Fruit fly (Drosophila melanogaster) whole organism, embryonic: ENCODE results near the gene Pak.

ENCODE experiments used
- Bgb ChIP-seq: fragments of 200-800 bp; sonication (Bioruptor generic); IDR thresholded peaks from 2 replicates; pipeline ENCODE4 v1.3.6; 2022; ENCODE audit warnings: missing biosample characterization, missing genetic modification characterization; ENCODE audit not compliant: partially characterized antibody
- CG1024 ChIP-seq: fragments of 200-800 bp; sonication (Bioruptor generic); IDR thresholded peaks from 2 replicates; pipeline ENCODE4 v1.3.6; 2022; ENCODE audit warnings: missing biosample characterization, missing genetic modification characterization
- CG10267 ChIP-seq: fragments of 200-800 bp; sonication (Bioruptor generic); optimal IDR thresholded peaks from 2 replicates; lab custom pipeline; 2018; ENCODE audit warnings: missing biosample characterization, mild to moderate bottlenecking, missing genetic modification characterization, moderate library complexity
- CG15011 ChIP-seq: fragments of 200-800 bp; sonication (Bioruptor generic); optimal IDR thresholded peaks from 3 replicates; lab custom pipeline; 2018; ENCODE audit warnings: missing biosample characterization, mild to moderate bottlenecking, missing genetic modification characterization
- CG1529 ChIP-seq: fragments of 200-800 bp; sonication (Bioruptor generic); optimal IDR thresholded peaks from 3 replicates; lab custom pipeline; 2018; ENCODE audit warnings: missing biosample characterization, missing genetic modification characterization
- CG1792 ChIP-seq: fragments of 200-800 bp; sonication (Bioruptor generic); optimal IDR thresholded peaks from 2 replicates; lab custom pipeline; 2016; ENCODE audit warnings: missing biosample characterization, missing genetic modification characterization
- CG1832 ChIP-seq: fragments of 200-800 bp; sonication (Bioruptor generic); optimal IDR thresholded peaks from 2 replicates; lab custom pipeline; 2017; ENCODE audit warnings: missing biosample characterization, mild to moderate bottlenecking, missing genetic modification characterization, inconsistent platforms
- CG18476 ChIP-seq: fragments of 200-800 bp; sonication (Bioruptor generic); optimal IDR thresholded peaks from 2 replicates; lab custom pipeline; 2016; ENCODE audit warnings: missing biosample characterization, mild to moderate bottlenecking, missing genetic modification characterization
- CG2199 ChIP-seq: fragments of 200-800 bp; sonication (Bioruptor generic); IDR thresholded peaks from 3 replicates; pipeline ENCODE4 v1.3.6; 2022; ENCODE audit warnings: missing biosample characterization, missing genetic modification characterization
- CG3281 ChIP-seq: fragments of 200-800 bp; sonication (Bioruptor generic); optimal IDR thresholded peaks from 3 replicates; lab custom pipeline; 2017; ENCODE audit warnings: missing biosample characterization, mild to moderate bottlenecking, missing genetic modification characterization
- CG4282 ChIP-seq: fragments of 200-800 bp; sonication (Bioruptor generic); optimal IDR thresholded peaks from 2 replicates; lab custom pipeline; 2016; ENCODE audit warnings: missing biosample characterization, missing genetic modification characterization
- CG6272 ChIP-seq: fragments of 200-800 bp; sonication (Bioruptor generic); IDR thresholded peaks from 2 replicates; pipeline ENCODE4 v1.3.6; 2022; ENCODE audit warnings: missing biosample characterization, missing genetic modification characterization
- CG6813 ChIP-seq: fragments of 200-800 bp; sonication (Bioruptor generic); optimal IDR thresholded peaks from 2 replicates; lab custom pipeline; 2017; ENCODE audit warnings: missing biosample characterization, missing genetic modification characterization, mild to moderate bottlenecking, moderate library complexity, missing genetic modification reagents
- CG7928 ChIP-seq: fragments of 200-800 bp; sonication (Bioruptor generic); optimal IDR thresholded peaks from 2 replicates; lab custom pipeline; 2017; ENCODE audit warnings: missing biosample characterization, mild to moderate bottlenecking, missing genetic modification characterization
- CG7987 ChIP-seq: fragments of 200-800 bp; sonication (Bioruptor generic); optimal IDR thresholded peaks from 2 replicates; lab custom pipeline; 2018; ENCODE audit warnings: missing biosample characterization, mild to moderate bottlenecking, missing genetic modification characterization, moderate library complexity
- CG8290 ChIP-seq, 3 experiments: fragments of 200-800 bp; sonication (Bioruptor generic); optimal IDR thresholded peaks; 2 replicates each; lab custom pipeline; 2016 to 2019; ENCODE audit warnings: missing biosample characterization in 3 of 3, missing genetic modification characterization in 3 of 3, mild to moderate bottlenecking in 2 of 3, moderate library complexity in 1 of 3
- CG8359 ChIP-seq: fragments of 200-800 bp; sonication (Bioruptor generic); optimal IDR thresholded peaks from 2 replicates; lab custom pipeline; 2017; ENCODE audit warnings: missing biosample characterization, mild to moderate bottlenecking, missing genetic modification characterization, borderline replicate concordance
- CG8478 ChIP-seq: fragments of >200 bp; optimal IDR thresholded peaks from 2 replicates; lab custom pipeline; 2018
- CG9876 ChIP-seq: fragments of 200-800 bp; sonication (Bioruptor generic); optimal IDR thresholded peaks from 2 replicates; lab custom pipeline; 2016; ENCODE audit warnings: missing biosample characterization, missing genetic modification characterization
- Camta ChIP-seq: fragments of 200-800 bp; sonication (Bioruptor generic); optimal IDR thresholded peaks from 2 replicates; lab custom pipeline; 2016; ENCODE audit warnings: missing biosample characterization, missing genetic modification characterization
- D ChIP-seq, 2 experiments: fragments of 200-800 bp in 1 of 2; fragments of >200 bp in 1 of 2; sonication (Bioruptor generic) in 1 of 2; optimal IDR thresholded peaks; 2 replicates in 1 of 2; 3 replicates in 1 of 2; lab custom pipeline; 2017; ENCODE audit warnings: mild to moderate bottlenecking in 1 of 2, missing biosample characterization in 1 of 2, missing genetic modification characterization in 1 of 2, missing genetic modification reagents in 1 of 2
- Dad ChIP-seq: fragments of 200-800 bp; sonication (Bioruptor generic); optimal IDR thresholded peaks from 3 replicates; lab custom pipeline; 2016; ENCODE audit warnings: missing biosample characterization, missing genetic modification characterization
- Drgx ChIP-seq: fragments of 200-800 bp; sonication (Bioruptor generic); IDR thresholded peaks from 2 replicates; pipeline ENCODE4 v1.3.6; 2022; ENCODE audit warnings: missing biosample characterization, missing genetic modification characterization
- HLH4C ChIP-seq: fragments of 200-800 bp; sonication (Bioruptor generic); IDR thresholded peaks from 3 replicates; pipeline ENCODE4 v1.3.6; 2022; ENCODE audit warnings: missing biosample characterization, missing genetic modification characterization; ENCODE audit not compliant: partially characterized antibody
- HLHmδ ChIP-seq: fragments of 200-800 bp; sonication (Bioruptor generic); optimal IDR thresholded peaks from 2 replicates; lab custom pipeline; 2018; ENCODE audit warnings: missing biosample characterization, mild to moderate bottlenecking, missing genetic modification characterization, moderate library complexity
- Kr ChIP-seq: fragments of 200-800 bp; sonication (Bioruptor generic); optimal IDR thresholded peaks from 2 replicates; lab custom pipeline; 2017; ENCODE audit warnings: missing biosample characterization, mild to moderate bottlenecking, missing genetic modification characterization
- MESR4 ChIP-seq: fragments of 200-800 bp; sonication (Bioruptor generic); optimal IDR thresholded peaks from 2 replicates; lab custom pipeline; 2018; ENCODE audit warnings: missing biosample characterization, mild to moderate bottlenecking, missing genetic modification characterization, moderate library complexity
- Optix ChIP-seq: fragments of 200-800 bp; sonication (Bioruptor generic); IDR thresholded peaks from 3 replicates; pipeline ENCODE4 v1.3.6; 2022; ENCODE audit warnings: missing biosample characterization, missing genetic modification characterization
- Tbp ChIP-seq: fragments of >200 bp; optimal IDR thresholded peaks from 2 replicates; lab custom pipeline; 2018; ENCODE audit warnings: missing biosample characterization, missing genetic modification characterization
- Usf ChIP-seq: fragments of 200-800 bp; sonication (Bioruptor generic); optimal IDR thresholded peaks from 2 replicates; lab custom pipeline; 2017; ENCODE audit warnings: missing genotype, missing biosample characterization, missing genetic modification characterization
- bcd ChIP-seq: fragments of 200-800 bp; sonication (Bioruptor generic); optimal IDR thresholded peaks from 2 replicates; lab custom pipeline; 2017; ENCODE audit warnings: missing biosample characterization, mild to moderate bottlenecking, missing genetic modification characterization
- br ChIP-seq: fragments of >200 bp; optimal IDR thresholded peaks from 2 replicates; lab custom pipeline; 2017
- cg ChIP-seq: fragments of 200-800 bp; sonication (Bioruptor generic); optimal IDR thresholded peaks from 3 replicates; lab custom pipeline; 2019; ENCODE audit warnings: missing biosample characterization, mild to moderate bottlenecking, missing genetic modification characterization, moderate library complexity
- chinmo ChIP-seq: fragments of 200-800 bp; sonication (Bioruptor generic); IDR thresholded peaks from 4 replicates; pipeline ENCODE4 v1.3.6; 2022; ENCODE audit warnings: missing biosample characterization, missing genetic modification characterization; ENCODE audit not compliant: partially characterized antibody
- dmrt11E ChIP-seq: fragments of 200-800 bp; sonication (Bioruptor generic); optimal IDR thresholded peaks from 3 replicates; lab custom pipeline; 2018; ENCODE audit warnings: missing biosample characterization, mild to moderate bottlenecking, missing genetic modification characterization, moderate library complexity
- esg ChIP-seq: fragments of 200-800 bp; sonication (Bioruptor generic); conservative IDR thresholded peaks from 2 replicates; pipeline ENCODE4 v1.3.6; 2022; ENCODE audit warnings: missing biosample characterization, missing genetic modification characterization
- fd102C ChIP-seq: fragments of 200-800 bp; sonication (Bioruptor generic); optimal IDR thresholded peaks from 2 replicates; lab custom pipeline; 2018; ENCODE audit warnings: missing biosample characterization, mild to moderate bottlenecking, missing genetic modification characterization, moderate library complexity
- grn ChIP-seq: fragments of 200-800 bp; sonication (Bioruptor generic); optimal IDR thresholded peaks from 3 replicates; lab custom pipeline; 2017; ENCODE audit warnings: missing biosample characterization, missing genetic modification characterization
- ind ChIP-seq: fragments of 200-800 bp; sonication (Bioruptor generic); optimal IDR thresholded peaks from 3 replicates; lab custom pipeline; 2016; ENCODE audit warnings: missing biosample characterization, missing genetic modification characterization
- insv ChIP-seq, 2 experiments: fragments of 200-800 bp; sonication (Bioruptor generic); optimal IDR thresholded peaks; 3 replicates each; lab custom pipeline; 2016 to 2018; ENCODE audit warnings: missing biosample characterization in 2 of 2, missing genetic modification characterization in 2 of 2
- lov ChIP-seq, 2 experiments: fragments of 200-800 bp in 1 of 2; fragments of >200 bp in 1 of 2; sonication (Bioruptor generic) in 1 of 2; IDR thresholded peaks in 1 of 2; optimal IDR thresholded peaks in 1 of 2; 2 replicates in 1 of 2; 3 replicates in 1 of 2; pipeline versions ENCODE4 v1.3.6 to Lab custom; 2017 to 2022; ENCODE audit warnings: missing biosample characterization in 1 of 2, missing genetic modification characterization in 1 of 2
- pan ChIP-seq, 4 experiments: fragments of >200 bp in 3 of 4; fragments of 200-800 bp in 1 of 4; sonication (Bioruptor generic) in 1 of 4; optimal IDR thresholded peaks in 3 of 4; IDR thresholded peaks in 1 of 4; 2 replicates each; pipeline versions ENCODE4 v1.3.6 to Lab custom; 2017 to 2022; ENCODE audit warnings: missing biosample characterization in 2 of 4, missing genetic modification characterization in 2 of 4, mixed read lengths in 1 of 4
- pfk ChIP-seq: fragments of 200-800 bp; sonication (Bioruptor generic); optimal IDR thresholded peaks from 2 replicates; lab custom pipeline; 2018; ENCODE audit warnings: missing biosample characterization, mild to moderate bottlenecking, missing genetic modification characterization, moderate library complexity
- pho ChIP-seq: fragments of 200-800 bp; sonication (Bioruptor generic); optimal IDR thresholded peaks from 2 replicates; lab custom pipeline; 2016; ENCODE audit warnings: missing biosample characterization, missing genetic modification characterization
- shn ChIP-seq: fragments of 200-800 bp; sonication (Bioruptor generic); optimal IDR thresholded peaks from 3 replicates; lab custom pipeline; 2016; ENCODE audit warnings: missing biosample characterization, missing genetic modification characterization
- slbo ChIP-seq: fragments of 200-800 bp; sonication (Bioruptor generic); IDR thresholded peaks from 2 replicates; pipeline ENCODE4 v1.3.6; 2022; ENCODE audit warnings: missing biosample characterization, missing genetic modification characterization
- slou ChIP-seq: fragments of 200-800 bp; sonication (Bioruptor generic); optimal IDR thresholded peaks from 3 replicates; lab custom pipeline; 2016; ENCODE audit warnings: missing biosample characterization, missing genetic modification characterization
- stc ChIP-seq: fragments of 200-800 bp; sonication (Bioruptor generic); IDR thresholded peaks from 2 replicates; pipeline ENCODE4 v1.3.6; 2022; ENCODE audit warnings: missing biosample characterization, missing genetic modification characterization
- usp ChIP-seq: fragments of >200 bp; optimal IDR thresholded peaks from 2 replicates; lab custom pipeline; 2017; ENCODE audit warnings: missing biosample characterization, missing genetic modification characterization
- zf30C ChIP-seq: fragments of 200-800 bp; sonication (Bioruptor generic); optimal IDR thresholded peaks from 3 replicates; lab custom pipeline; 2018; ENCODE audit warnings: missing biosample characterization, mild to moderate bottlenecking, missing genetic modification characterization

Pak gene

dm6 chr3R:6351181-6351580 lies 485 bp downstream of the Pak start (continued):
- no peak for TF ChIP-seq CG18476 (GFP tag; lab: Kevin White, UChicago)
- no peak for TF ChIP-seq CG10267
- TF ChIP-seq Dad (GFP tag; lab: Kevin White, UChicago), result no peak
- no peak for TF ChIP-seq CG1832 (GFP tag; lab: Kevin White, UChicago)
- TF ChIP-seq Kr (GFP tag; lab: Kevin White, UChicago), result no peak
- no peak for TF ChIP-seq Camta (GFP tag; lab: Kevin White, UChicago)
- TF ChIP-seq stc, result 0 out of 2 replicates have a peak, but pooled peaks have one; percentile 11
- TF ChIP-seq Usf (GFP tag; lab: Kevin White, UChicago), result no peak
- TF ChIP-seq Bgb, result no peak
- TF ChIP-seq ind, result no peak
- TF ChIP-seq pan (optimal IDR thresholded peaks at IDR 0.05; lab: Kevin White, UChicago), result no peak
- peak in 1 of 2 experiments; percentile 22 for TF ChIP-seq pan (GFP tag; optimal IDR thresholded peaks at IDR 0.05 in 1 of 2, IDR thresholded peaks at IDR 0.05 in 1 of 2)
- no peak for TF ChIP-seq CG6272 (GFP tag; lab: Robert Waterston, UW)
- no peak for TF ChIP-seq dmrt11E (tag; lab: Kevin White, UChicago)
- TF ChIP-seq Tbp, result no peak
- no peak for TF ChIP-seq CG3281
- TF ChIP-seq esg, result no peak
- TF ChIP-seq shn (GFP tag; lab: Kevin White, UChicago), result no peak
- TF ChIP-seq CG4282 (GFP tag; lab: Kevin White, UChicago), result no peak
- peak; percentile 85 for TF ChIP-seq cg
- peak; percentile 4 for TF ChIP-seq D (optimal IDR thresholded peaks at IDR 0.05; lab: Kevin White, UChicago)
- TF ChIP-seq D (GFP tag; optimal IDR thresholded peaks at IDR 0.05; lab: Kevin White, UChicago), result no peak
- no peak for TF ChIP-seq lov (optimal IDR thresholded peaks at IDR 0.05; lab: Kevin White, UChicago)
- TF ChIP-seq lov (GFP tag; IDR thresholded peaks at IDR 0.05; lab: Robert Waterston, UW), result no peak
- TF ChIP-seq slou, result no peak
- no peak for TF ChIP-seq br (lab: Kevin White, UChicago)
- TF ChIP-seq pho (GFP tag; lab: Kevin White, UChicago), result no peak
- TF ChIP-seq Optix (GFP tag; lab: Robert Waterston, UW), result no peak
- TF ChIP-seq CG15011 (GFP tag; lab: Kevin White, UChicago), result no peak
- no peak for TF ChIP-seq fd102C (GFP tag; lab: Kevin White, UChicago)
- peak; percentile 20 for TF ChIP-seq HLHmδ (GFP tag; lab: Kevin White, UChicago)
- TF ChIP-seq pfk (GFP tag; lab: Kevin White, UChicago), result no peak
- TF ChIP-seq MESR4 (GFP tag; lab: Kevin White, UChicago), result peak; percentile 51
- peak; percentile 43 for TF ChIP-seq CG8359 (GFP tag; lab: Kevin White, UChicago)
- TF ChIP-seq CG8478 (lab: Kevin White, UChicago), result no peak
- no peak for TF ChIP-seq usp (GFP tag; lab: Kevin White, UChicago)
- no peak for TF ChIP-seq CG1792 (GFP tag; lab: Kevin White, UChicago)
- peak; percentile 66; the same call in 1 of the 3 replicates for TF ChIP-seq CG2199 (GFP tag; lab: Robert Waterston, UW)
- no peak for TF ChIP-seq CG1024 (GFP tag; lab: Robert Waterston, UW)
- TF ChIP-seq CG9876 (GFP tag; lab: Kevin White, UChicago), result no peak
- no peak for TF ChIP-seq HLH4C (GFP tag; lab: Robert Waterston, UW)
- TF ChIP-seq CG1529, result no peak
- no peak for TF ChIP-seq CG7987 (GFP tag; lab: Kevin White, UChicago)
- TF ChIP-seq CG8290 (GFP tag; optimal IDR thresholded peaks at IDR 0.05; lab: Kevin White, UChicago), result no peak
- TF ChIP-seq CG8290 (tag; optimal IDR thresholded peaks at IDR 0.05; lab: Kevin White, UChicago), result no peak
- TF ChIP-seq Drgx, result peak; percentile 23; the same call in 1 of the 2 replicates
- TF ChIP-seq chinmo (GFP tag; lab: Robert Waterston, UW), result no peak
- peak; percentile 21 for TF ChIP-seq CG6813
- TF ChIP-seq insv (GFP tag; optimal IDR thresholded peaks at IDR 0.05; lab: Kevin White, UChicago), result peak; percentile 44 to 93
- TF ChIP-seq slbo, result no peak
- no peak for TF ChIP-seq CG7928 (GFP tag; lab: Kevin White, UChicago)
- TF ChIP-seq bcd, result no peak
- no peak for TF ChIP-seq grn (GFP tag; lab: Kevin White, UChicago)
- no peak for TF ChIP-seq zf30C (GFP tag; lab: Kevin White, UChicago)
